Worm (Caenorhabditis elegans): Measurements from ENCODE around the gene F57B9.1.

F57B9.1 gene

ce11 chrIII:7005350-7005749 lies 43.5 kb downstream of the F57B9.1 start, which contains the start of gene C06E8.5:
TSS of gene C06E8.5 (minus strand) at chrIII:7005450.
- TF ChIP-seq hlh-30 (tag; optimal IDR thresholded peaks at IDR 0.05; ENCODE audit: insufficient read depth) = peak; percentile 7
- TF ChIP-seq aha-1 (tag) = peak; percentile 21
- no peak for TF ChIP-seq F37D6.2 (tag; optimal IDR thresholded peaks at IDR 0.05)

DNA sequence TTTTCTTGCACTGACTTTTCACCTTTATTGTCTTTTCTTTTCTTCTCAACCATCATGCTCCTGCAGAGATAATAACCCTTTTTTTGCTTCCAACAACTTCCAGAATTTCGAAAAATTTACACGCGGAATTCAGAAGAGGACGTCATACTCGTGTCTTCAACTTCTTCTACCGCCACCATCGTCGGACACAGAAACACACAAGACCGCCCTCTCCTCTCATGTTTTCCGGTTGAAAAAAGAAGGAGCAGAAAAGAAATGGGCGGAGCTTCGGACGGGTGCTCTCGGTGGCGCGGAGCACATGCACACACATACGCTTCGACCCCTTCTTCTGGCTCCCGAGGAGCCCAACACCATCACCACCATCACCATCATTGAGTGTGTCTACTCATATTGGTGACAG lies 46.9 kb downstream of the F57B9.1 start, which contains the start of gene lgc-38:
Gene lgc-38, plus strand, starts transcription at position 301 of the 400 bp plus-strand sequence.
- TF ChIP-seq nhr-102 (tag; optimal IDR thresholded peaks at IDR 0.05) (no peak), T26A8.4 (GFP tag; IDR thresholded peaks at IDR 0.05) (no peak), ceh-20 (GFP tag; IDR thresholded peaks at IDR 0.05) (no peak), hlh-30 (tag; optimal IDR thresholded peaks at IDR 0.05; ENCODE audit: insufficient read depth) (peak; percentile 5)

DNA sequence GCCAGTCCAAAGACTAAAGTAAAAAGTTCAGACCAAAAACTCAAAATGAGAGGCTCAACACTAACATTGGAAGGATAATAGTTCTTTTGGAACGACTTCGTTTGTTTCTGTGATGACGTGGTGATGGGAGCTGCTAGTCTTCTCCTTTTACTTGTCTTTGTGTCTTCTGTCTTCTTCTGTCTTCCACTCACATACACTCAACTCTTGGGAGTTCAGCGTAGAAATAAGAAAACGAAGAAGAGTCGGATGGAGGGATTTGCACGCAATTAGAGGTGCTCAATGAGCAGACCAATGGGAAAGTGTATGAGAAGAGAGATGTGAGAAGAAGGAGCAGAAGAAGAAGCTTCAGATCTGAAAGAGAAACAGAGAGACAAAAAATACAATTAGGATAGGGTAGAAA lies 50.2 kb downstream of the F57B9.1 start:
- TF ChIP-seq arid-1 (GFP tag; conservative IDR thresholded peaks at IDR 0.05) = no peak
- no peak for TF ChIP-seq ces-1 (GFP tag; optimal IDR thresholded peaks at IDR 0.05)
- TF ChIP-seq unc-62 (GFP tag; optimal IDR thresholded peaks at IDR 0.05 in 1 of 2) = peak in 1 of 2 experiments; percentile 79
- no peak for TF ChIP-seq unc-62 (tag; optimal IDR thresholded peaks at IDR 0.05)
